Fruit fly (Drosophila melanogaster) S2 (cell line): ENCODE measurements around the gene CG3184.

Experiments used
- CG8478 ChIP-seq: fragments of >200 bp; optimal IDR thresholded peaks from 2 replicates; lab custom pipeline; 2018
- CTCF ChIP-seq, 2 experiments: fragments of >200 bp; optimal IDR thresholded peaks; 2 replicates each; lab custom pipeline; 2018

DNA sequence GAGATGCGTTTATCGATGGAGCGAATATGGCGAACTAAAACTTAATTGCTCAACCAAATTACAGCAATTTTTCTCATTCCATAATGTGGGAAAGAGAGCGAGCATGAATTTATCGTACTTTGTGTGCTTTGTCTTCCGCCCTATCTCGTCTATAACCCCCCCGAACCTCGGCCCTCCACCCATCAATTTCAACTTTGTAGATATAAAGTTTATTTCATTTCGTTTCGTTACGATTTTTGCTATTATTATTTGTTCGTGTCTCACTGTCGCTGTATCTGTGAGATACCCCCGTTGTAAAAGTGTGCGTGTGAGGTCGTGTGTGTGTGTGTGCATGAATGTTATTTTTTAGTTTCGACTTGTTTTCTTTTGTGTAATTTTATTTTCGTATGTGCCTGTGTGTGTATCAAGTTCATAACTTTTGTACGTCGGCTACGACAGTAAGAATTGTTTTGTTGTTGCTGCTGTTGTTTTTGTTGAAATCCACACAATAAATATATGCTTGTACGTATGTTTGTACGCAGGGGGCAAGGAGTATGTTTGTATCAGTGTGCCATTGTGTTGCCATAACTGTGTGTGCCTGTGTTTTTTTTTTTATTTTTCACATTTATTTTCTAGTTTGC is 20.1 kb upstream of the CG3184 start:
- TF ChIP-seq CTCF (optimal IDR thresholded peaks at IDR 0.05; lab: Kevin White, UChicago) (no peak), CG8478 (lab: Kevin White, UChicago) (no peak)
